Worm (Caenorhabditis elegans) whole organism, mixed stage, embryonic: ENCODE results near the gene unc-84.

ENCODE experiments used
- M03D4.4 ChIP-seq: sonication (generic microtip); optimal IDR thresholded peaks from 2 replicates; lab custom pipeline; 2017; ENCODE audit warnings: mild to moderate bottlenecking, missing genetic modification characterization, missing compliant biosample characterization
- bed-3 ChIP-seq: fragments of 200-800 bp; sonication (Bioruptor generic); optimal IDR thresholded peaks from 3 replicates; lab custom pipeline; 2018; ENCODE audit warnings: mild to moderate bottlenecking, missing genetic modification characterization, moderate library complexity, missing compliant biosample characterization
- ceh-39 ChIP-seq: fragments of 150-350 bp; optimal IDR thresholded peaks from 2 replicates; lab custom pipeline; 2014; ENCODE audit warnings: missing biosample characterization, missing genetic modification characterization
- ceh-43 ChIP-seq: fragments of 200-800 bp; sonication (Bioruptor generic); optimal IDR thresholded peaks from 2 replicates; lab custom pipeline; 2018; ENCODE audit warnings: mild to moderate bottlenecking, missing genetic modification characterization, moderate library complexity, missing compliant biosample characterization
- ceh-83 ChIP-seq: fragments of 200-800 bp; sonication (Bioruptor generic); optimal IDR thresholded peaks from 2 replicates; lab custom pipeline; 2018; ENCODE audit warnings: mild to moderate bottlenecking, missing genetic modification characterization, missing compliant biosample characterization
- ces-1 ChIP-seq: fragments of 150-350 bp; optimal IDR thresholded peaks from 2 replicates; lab custom pipeline; 2014; ENCODE audit warnings: missing biosample characterization, missing genetic modification reagents, missing genetic modification characterization
- cnd-1 ChIP-seq: fragments of 200-800 bp; sonication (Bioruptor generic); optimal IDR thresholded peaks from 2 replicates; lab custom pipeline; 2018; ENCODE audit warnings: mild to moderate bottlenecking, missing genetic modification characterization, missing compliant biosample characterization
- drap-1 ChIP-seq: fragments of 200-800 bp; sonication (Bioruptor generic); optimal IDR thresholded peaks from 3 replicates; lab custom pipeline; 2018; ENCODE audit warnings: mild to moderate bottlenecking, missing genetic modification characterization, missing compliant biosample characterization
- elt-1 ChIP-seq: sonication (generic microtip); optimal IDR thresholded peaks from 2 replicates; lab custom pipeline; 2017; ENCODE audit warnings: missing genetic modification characterization, mild to moderate bottlenecking, missing compliant biosample characterization, antibody characterized with exemption, moderate library complexity, borderline replicate concordance; ENCODE audit not compliant: insufficient read depth
- flh-1 ChIP-seq: fragments of 200-800 bp; sonication (Bioruptor generic); optimal IDR thresholded peaks from 2 replicates; lab custom pipeline; 2018; ENCODE audit warnings: mild to moderate bottlenecking, missing genetic modification characterization, moderate library complexity, missing compliant biosample characterization
- ham-2 ChIP-seq: fragments of 200-800 bp; sonication (Bioruptor generic); optimal IDR thresholded peaks from 2 replicates; lab custom pipeline; 2018; ENCODE audit warnings: mild to moderate bottlenecking, missing genetic modification characterization, missing compliant biosample characterization
- hlh-1 ChIP-seq: fragments of 150-350 bp; optimal IDR thresholded peaks from 2 replicates; lab custom pipeline; 2014; ENCODE audit warnings: missing biosample characterization, missing genetic modification reagents, missing genetic modification characterization
- lin-13 ChIP-seq: fragments of 150-350 bp; optimal IDR thresholded peaks from 2 replicates; lab custom pipeline; 2014; ENCODE audit warnings: missing biosample characterization, missing genetic modification characterization
- lin-32 ChIP-seq: fragments of 200-800 bp; sonication (Bioruptor generic); optimal IDR thresholded peaks from 2 replicates; lab custom pipeline; 2018; ENCODE audit warnings: mild to moderate bottlenecking, missing genetic modification characterization, missing compliant biosample characterization
- lsy-2 ChIP-seq: fragments of 150-350 bp; optimal IDR thresholded peaks from 2 replicates; lab custom pipeline; 2014; ENCODE audit warnings: missing biosample characterization, missing genetic modification characterization
- mab-5 ChIP-seq: fragments of 150-350 bp; optimal IDR thresholded peaks from 2 replicates; lab custom pipeline; 2014; ENCODE audit warnings: missing biosample characterization, missing genetic modification characterization
- mep-1 ChIP-seq: fragments of 150-350 bp; optimal IDR thresholded peaks from 2 replicates; lab custom pipeline; 2017; ENCODE audit warnings: missing biosample characterization, missing genetic modification reagents, missing genetic modification characterization, inconsistent platforms
- mls-2 ChIP-seq: sonication (generic microtip); optimal IDR thresholded peaks from 2 replicates; lab custom pipeline; 2016; ENCODE audit warnings: mild to moderate bottlenecking, missing genetic modification characterization, moderate library complexity, missing compliant biosample characterization
- nhr-12 ChIP-seq: fragments of 150-350 bp; optimal IDR thresholded peaks from 2 replicates; lab custom pipeline; 2014; ENCODE audit warnings: missing biosample characterization, missing genetic modification characterization
- nhr-2 ChIP-seq: fragments of 150-350 bp; optimal IDR thresholded peaks from 2 replicates; lab custom pipeline; 2014; ENCODE audit warnings: missing biosample characterization, missing genetic modification characterization
- nhr-237 ChIP-seq: fragments of 150-350 bp; optimal IDR thresholded peaks from 2 replicates; lab custom pipeline; 2014; ENCODE audit warnings: missing biosample characterization, missing genetic modification characterization
- nhr-28 ChIP-seq: fragments of 150-350 bp; optimal IDR thresholded peaks from 2 replicates; lab custom pipeline; 2014; ENCODE audit warnings: missing biosample characterization, missing genetic modification characterization
- nhr-76 ChIP-seq: sonication (generic microtip); optimal IDR thresholded peaks from 2 replicates; lab custom pipeline; 2017; ENCODE audit warnings: missing biosample characterization, missing genetic modification characterization
- pha-4 ChIP-seq: fragments of 150-350 bp; optimal IDR thresholded peaks from 2 replicates; lab custom pipeline; 2018; ENCODE audit warnings: missing biosample characterization, missing genetic modification reagents, missing genetic modification characterization
- sem-2 ChIP-seq: fragments of 200-800 bp; sonication (Bioruptor generic); optimal IDR thresholded peaks from 2 replicates; lab custom pipeline; 2018; ENCODE audit warnings: mild to moderate bottlenecking, missing genetic modification characterization, missing compliant biosample characterization
- snpc-4 ChIP-seq: fragments of 150-350 bp; optimal IDR thresholded peaks from 2 replicates; lab custom pipeline; 2014; ENCODE audit warnings: missing biosample characterization, missing genetic modification characterization
- sptf-1 ChIP-seq: sonication (generic microtip); optimal IDR thresholded peaks from 2 replicates; lab custom pipeline; 2017; ENCODE audit warnings: mild to moderate bottlenecking, missing genetic modification characterization, moderate library complexity, missing compliant biosample characterization
- unc-120 ChIP-seq: sonication (generic microtip); optimal IDR thresholded peaks from 2 replicates; lab custom pipeline; 2017; ENCODE audit warnings: missing genetic modification characterization, missing compliant biosample characterization; ENCODE audit not compliant: poor library complexity, severe bottlenecking
- unc-39 ChIP-seq: fragments of 150-350 bp; optimal IDR thresholded peaks from 2 replicates; lab custom pipeline; 2014; ENCODE audit warnings: missing biosample characterization, missing genetic modification characterization
- unc-62 ChIP-seq: fragments of 150-350 bp; optimal IDR thresholded peaks from 2 replicates; lab custom pipeline; 2014; ENCODE audit warnings: missing biosample characterization, missing genetic modification reagents, missing genetic modification characterization
- zip-8 ChIP-seq: fragments of 150-350 bp; optimal IDR thresholded peaks from 2 replicates; lab custom pipeline; 2014; ENCODE audit warnings: missing biosample characterization, missing genetic modification characterization
- ztf-11 ChIP-seq: fragments of 150-350 bp; optimal IDR thresholded peaks from 2 replicates; lab custom pipeline; 2014; ENCODE audit warnings: missing biosample characterization, missing genetic modification characterization

The unc-84 gene

ce11 chrX:13592367-13592766 lies 7.8 kb downstream of the unc-84 start, which contains the start of gene F54B11.4:
Gene F54B11.4, plus strand, starts transcription at chrX:13592667.
- no peak for TF ChIP-seq ceh-39 (tag; lab: Kevin White, UChicago)
- TF ChIP-seq nhr-2 (tag; lab: Kevin White, UChicago) = no peak
- TF ChIP-seq nhr-12 (tag; lab: Kevin White, UChicago) = no peak
- TF ChIP-seq ces-1 (GFP tag; lab: Kevin White, UChicago) = no peak
- TF ChIP-seq ceh-43 (GFP tag; lab: Kevin White, UChicago) = no peak
- TF ChIP-seq unc-62 = no peak
- no peak for TF ChIP-seq lin-32 (GFP tag; lab: Kevin White, UChicago)
- TF ChIP-seq elt-1 = no peak
- TF ChIP-seq zip-8 = no peak
- TF ChIP-seq sem-2 = no peak
- no peak for TF ChIP-seq lsy-2 (tag; lab: Kevin White, UChicago)

ce11 chrX:13596003-13596767 lies 11.6 kb downstream of the unc-84 start, which contains the start of gene F54B11.5:
Gene F54B11.5, minus strand, starts transcription at chrX:13596068.
- TF ChIP-seq unc-62 (peak; percentile 14), flh-1 (GFP tag; lab: Kevin White, UChicago) (no peak), nhr-28 (tag; lab: Kevin White, UChicago) (no peak), mls-2 (no peak), nhr-2 (tag; lab: Kevin White, UChicago) (no peak), mab-5 (tag; lab: Kevin White, UChicago) (no peak), ham-2 (GFP tag; lab: Kevin White, UChicago) (no peak), nhr-76 (tag; lab: Kevin White, UChicago) (no peak), lin-13 (tag; lab: Kevin White, UChicago) (peak; percentile 15), lin-32 (GFP tag; lab: Kevin White, UChicago) (no peak), mep-1 (tag; lab: Kevin White, UChicago) (peak; percentile 33), bed-3 (no peak), nhr-237 (tag; lab: Kevin White, UChicago) (no peak), ces-1 (GFP tag; lab: Kevin White, UChicago) (peak; percentile 30)

- TF ChIP-seq lin-13 (tag; lab: Kevin White, UChicago) (peak; percentile 53), hlh-1 (tag; lab: Kevin White, UChicago) (peak; percentile 81), sptf-1 (tag; lab: Kevin White, UChicago) (peak; percentile 66), mls-2 (peak; percentile 55), nhr-28 (tag; lab: Kevin White, UChicago) (no peak), drap-1 (peak; percentile 16), lsy-2 (tag; lab: Kevin White, UChicago) (peak; percentile 57), pha-4 (peak; percentile 37), mep-1 (tag; lab: Kevin White, UChicago) (peak; percentile 78), cnd-1 (peak; percentile 80), unc-120 (tag; lab: Kevin White, UChicago) (peak; percentile 62), ces-1 (GFP tag; lab: Kevin White, UChicago) (peak; percentile 74), unc-39 (tag; lab: Kevin White, UChicago) (no peak), nhr-2 (tag; lab: Kevin White, UChicago) (peak; percentile 32), ztf-11 (peak; percentile 67), elt-1 (no peak), ceh-83 (GFP tag; lab: Kevin White, UChicago) (no peak), snpc-4 (tag; lab: Kevin White, UChicago) (no peak), M03D4.4 (tag; lab: Kevin White, UChicago) (peak; percentile 11), unc-62 (peak; percentile 47), mab-5 (tag; lab: Kevin White, UChicago) (no peak), ceh-39 (tag; lab: Kevin White, UChicago) (peak; percentile 94)
- TF ChIP-seq, all 35 proteins: peak for 16
These were observed 13.5 kb downstream of the unc-84 start, which contains the start of gene bra-1 for ce11 chrX:13598021-13598499. Gene bra-1, plus strand, starts transcription at chrX:13598449.

ce11 chrX:13600136-13600535 lies 15.6 kb downstream of the unc-84 start, which contains the start of gene F54B11.7:
Gene F54B11.7, plus strand, starts transcription at chrX:13600436.
- TF ChIP-seq unc-120 (tag; lab: Kevin White, UChicago) = no peak
- no peak for TF ChIP-seq mls-2
